Fruit fly (Drosophila melanogaster) whole organism, embryonic: Measurements from ENCODE around the gene Tango9.

Experiments used
- Ada2b ChIP-seq: fragments of 200-800 bp; sonication (Bioruptor generic); IDR thresholded peaks from 2 replicates; pipeline ENCODE4 v1.3.6; 2022; ENCODE audit warnings: missing biosample characterization, missing genetic modification characterization
- Atf-2 ChIP-seq: fragments of 200-800 bp; sonication (Bioruptor generic); optimal IDR thresholded peaks from 2 replicates; lab custom pipeline; 2016; ENCODE audit warnings: missing biosample characterization, missing genetic modification characterization
- Awh ChIP-seq: fragments of 200-800 bp; sonication (Bioruptor generic); IDR thresholded peaks from 2 replicates; pipeline ENCODE4, ENCODE4 v1.3.6; 2022; ENCODE audit warnings: missing biosample characterization, missing genetic modification characterization
- Bgb ChIP-seq: fragments of 200-800 bp; sonication (Bioruptor generic); IDR thresholded peaks from 2 replicates; pipeline ENCODE4 v1.3.6; 2022; ENCODE audit warnings: missing biosample characterization, missing genetic modification characterization; ENCODE audit not compliant: partially characterized antibody
- C15 ChIP-seq: fragments of 200-800 bp; sonication (Bioruptor generic); IDR thresholded peaks from 3 replicates; pipeline ENCODE4 v1.3.6; 2022; ENCODE audit warnings: missing biosample characterization, missing genetic modification characterization
- CG14965 ChIP-seq: fragments of 200-800 bp; sonication (Bioruptor generic); optimal IDR thresholded peaks from 2 replicates; lab custom pipeline; 2016; ENCODE audit warnings: missing biosample characterization, missing genetic modification characterization, borderline replicate concordance
- CG1529 ChIP-seq: fragments of 200-800 bp; sonication (Bioruptor generic); optimal IDR thresholded peaks from 3 replicates; lab custom pipeline; 2018; ENCODE audit warnings: missing biosample characterization, missing genetic modification characterization
- CG1832 ChIP-seq: fragments of 200-800 bp; sonication (Bioruptor generic); optimal IDR thresholded peaks from 2 replicates; lab custom pipeline; 2017; ENCODE audit warnings: missing biosample characterization, mild to moderate bottlenecking, missing genetic modification characterization, inconsistent platforms
- CG18476 ChIP-seq: fragments of 200-800 bp; sonication (Bioruptor generic); optimal IDR thresholded peaks from 2 replicates; lab custom pipeline; 2016; ENCODE audit warnings: missing biosample characterization, mild to moderate bottlenecking, missing genetic modification characterization
- CG31365 ChIP-seq: fragments of 200-800 bp; sonication (Bioruptor generic); optimal IDR thresholded peaks from 2 replicates; lab custom pipeline; 2018; ENCODE audit warnings: missing biosample characterization, mild to moderate bottlenecking, missing genetic modification characterization
- CG3163 ChIP-seq: fragments of 200-800 bp; sonication (Bioruptor generic); optimal IDR thresholded peaks from 3 replicates; lab custom pipeline; 2016; ENCODE audit warnings: missing biosample characterization, missing genetic modification characterization
- CG33557 ChIP-seq: fragments of 200-800 bp; sonication (Bioruptor generic); optimal IDR thresholded peaks from 2 replicates; lab custom pipeline; 2019; ENCODE audit warnings: missing biosample characterization, mild to moderate bottlenecking, missing genetic modification characterization, moderate library complexity
- CG34224 ChIP-seq: fragments of 200-800 bp; sonication (Bioruptor generic); IDR thresholded peaks from 3 replicates; pipeline ENCODE4 v1.3.6; 2022; ENCODE audit warnings: missing biosample characterization, missing genetic modification characterization; ENCODE audit not compliant: partially characterized antibody
- CG42726 ChIP-seq: fragments of 200-800 bp; sonication (Bioruptor generic); IDR thresholded peaks from 2 replicates; pipeline ENCODE4 v1.3.6; 2022; ENCODE audit warnings: missing biosample characterization, missing genetic modification characterization; ENCODE audit not compliant: partially characterized antibody
- CG5953 ChIP-seq: fragments of 200-800 bp; sonication (Bioruptor generic); IDR thresholded peaks from 2 replicates; pipeline ENCODE4 v1.3.6; 2022; ENCODE audit warnings: missing biosample characterization, missing genetic modification characterization
- CHES-1-like ChIP-seq: fragments of 200-800 bp; sonication (Bioruptor generic); optimal IDR thresholded peaks from 2 replicates; lab custom pipeline; 2016; ENCODE audit warnings: missing biosample characterization, missing genetic modification characterization
- Deaf1 ChIP-seq: fragments of 200-800 bp; optimal IDR thresholded peaks from 3 replicates; lab custom pipeline; 2019; ENCODE audit warnings: missing biosample characterization, mild to moderate bottlenecking, missing genetic modification characterization, moderate library complexity
- Dfd ChIP-seq, 2 experiments: fragments of >200 bp; optimal IDR thresholded peaks; 2 replicates each; lab custom pipeline; 2017; ENCODE audit warnings: missing biosample characterization in 2 of 2, missing genetic modification characterization in 2 of 2
- Dref ChIP-seq: fragments of 200-800 bp; sonication (Bioruptor generic); IDR thresholded peaks from 2 replicates; pipeline ENCODE4 v1.3.6; 2022; ENCODE audit warnings: missing biosample characterization, missing genetic modification characterization
- Drgx ChIP-seq: fragments of 200-800 bp; sonication (Bioruptor generic); IDR thresholded peaks from 2 replicates; pipeline ENCODE4 v1.3.6; 2022; ENCODE audit warnings: missing biosample characterization, missing genetic modification characterization
- E2f1 ChIP-seq: fragments of 200-800 bp; sonication (Bioruptor generic); IDR thresholded peaks from 2 replicates; pipeline ENCODE4 v1.3.6; 2022; ENCODE audit warnings: missing biosample characterization, missing genetic modification characterization
- GATAe ChIP-seq: fragments of 200-800 bp; sonication (Bioruptor generic); conservative IDR thresholded peaks from 2 replicates; pipeline ENCODE4 v1.3.6; 2022; ENCODE audit warnings: missing biosample characterization, missing genetic modification characterization
- HHEX ChIP-seq: fragments of 200-800 bp; sonication (Bioruptor generic); optimal IDR thresholded peaks from 3 replicates; lab custom pipeline; 2017; ENCODE audit warnings: missing biosample characterization, mild to moderate bottlenecking, missing genetic modification characterization, missing genetic modification reagents
- HLH4C ChIP-seq: fragments of 200-800 bp; sonication (Bioruptor generic); IDR thresholded peaks from 3 replicates; pipeline ENCODE4 v1.3.6; 2022; ENCODE audit warnings: missing biosample characterization, missing genetic modification characterization; ENCODE audit not compliant: partially characterized antibody
- HmgD ChIP-seq: fragments of 200-800 bp; sonication (Bioruptor generic); optimal IDR thresholded peaks from 3 replicates; lab custom pipeline; 2016; ENCODE audit warnings: missing biosample characterization, missing genetic modification characterization
- Lpt ChIP-seq: fragments of >200 bp; optimal IDR thresholded peaks from 2 replicates; lab custom pipeline; 2018; ENCODE audit warnings: missing biosample characterization, missing genetic modification characterization
- MBD-R2 ChIP-seq: fragments of 200-800 bp; sonication (Bioruptor generic); IDR thresholded peaks from 2 replicates; pipeline ENCODE4 v1.3.6; 2022; ENCODE audit warnings: missing biosample characterization, missing genetic modification characterization
- Ssrp ChIP-seq: fragments of 200-800 bp; sonication (Bioruptor generic); optimal IDR thresholded peaks from 2 replicates; lab custom pipeline; 2018; ENCODE audit warnings: missing biosample characterization, mild to moderate bottlenecking, missing genetic modification characterization, moderate library complexity
- ara ChIP-seq: fragments of 200-800 bp; sonication (Bioruptor generic); IDR thresholded peaks from 2 replicates; pipeline ENCODE4 v1.3.6; 2022; ENCODE audit warnings: missing biosample characterization, missing genetic modification characterization
- croc ChIP-seq: fragments of 200-800 bp; sonication (Bioruptor generic); conservative IDR thresholded peaks from 3 replicates; pipeline ENCODE4 v1.3.6; 2022; ENCODE audit warnings: missing biosample characterization, missing genetic modification characterization
- dimm ChIP-seq: fragments of 200-800 bp; sonication (Bioruptor generic); IDR thresholded peaks from 2 replicates; pipeline ENCODE4 v1.3.6; 2022; ENCODE audit warnings: missing biosample characterization, missing genetic modification characterization
- fd3F ChIP-seq: fragments of 200-800 bp; sonication (Bioruptor generic); optimal IDR thresholded peaks from 2 replicates; lab custom pipeline; 2018; ENCODE audit warnings: missing biosample characterization, mild to moderate bottlenecking, missing genetic modification characterization, moderate library complexity
- fu2 ChIP-seq: fragments of 200-800 bp; sonication (Bioruptor generic); optimal IDR thresholded peaks from 2 replicates; lab custom pipeline; 2016; ENCODE audit warnings: missing biosample characterization, missing genetic modification characterization
- grau ChIP-seq: fragments of 200-800 bp; optimal IDR thresholded peaks from 3 replicates; lab custom pipeline; 2019; ENCODE audit warnings: missing biosample characterization, mild to moderate bottlenecking, missing genetic modification characterization, moderate library complexity
- hb ChIP-seq: fragments of 200-800 bp; sonication (Bioruptor generic); IDR thresholded peaks from 3 replicates; pipeline ENCODE4 v1.3.6; 2022; ENCODE audit warnings: missing biosample characterization, missing genetic modification characterization; ENCODE audit not compliant: partially characterized antibody
- inv ChIP-seq: fragments of 200-800 bp; sonication (Bioruptor generic); IDR thresholded peaks from 2 replicates; pipeline ENCODE4 v1.3.6; 2022; ENCODE audit warnings: missing biosample characterization, missing genetic modification characterization; ENCODE audit not compliant: partially characterized antibody
- klu ChIP-seq: fragments of 200-800 bp; sonication (Bioruptor generic); IDR thresholded peaks from 2 replicates; pipeline ENCODE4 v1.3.6; 2022; ENCODE audit warnings: missing biosample characterization, missing genetic modification characterization
- lab ChIP-seq: fragments of 200-800 bp; sonication (Bioruptor generic); optimal IDR thresholded peaks from 3 replicates; lab custom pipeline; 2017; ENCODE audit warnings: missing biosample characterization, missing genetic modification characterization, mild to moderate bottlenecking, moderate library complexity, missing genetic modification reagents
- nom ChIP-seq: fragments of 200-800 bp; sonication (Bioruptor generic); optimal IDR thresholded peaks from 2 replicates; lab custom pipeline; 2017; ENCODE audit warnings: missing biosample characterization, missing genetic modification characterization, mild to moderate bottlenecking, moderate library complexity, missing genetic modification reagents
- otp ChIP-seq: fragments of 200-800 bp; sonication (Bioruptor generic); IDR thresholded peaks from 3 replicates; pipeline ENCODE4, ENCODE4 v1.3.6; 2022; ENCODE audit warnings: missing biosample characterization, missing genetic modification characterization
- phol ChIP-seq: fragments of 200-800 bp; sonication (Bioruptor generic); optimal IDR thresholded peaks from 3 replicates; lab custom pipeline; 2018; ENCODE audit warnings: missing biosample characterization, mild to moderate bottlenecking, missing genetic modification characterization, moderate library complexity
- prd ChIP-seq, 3 experiments: fragments of >200 bp in 2 of 3; fragments of 200-800 bp in 1 of 3; sonication (Bioruptor generic) in 1 of 3; optimal IDR thresholded peaks in 2 of 3; IDR thresholded peaks in 1 of 3; 2 replicates in 2 of 3; 3 replicates in 1 of 3; pipeline versions ENCODE4 v1.3.6 to Lab custom; 2017 to 2022; ENCODE audit warnings: missing biosample characterization in 1 of 3, missing genetic modification characterization in 1 of 3
- ranshi ChIP-seq: fragments of 200-800 bp; sonication (Bioruptor generic); IDR thresholded peaks from 2 replicates; pipeline ENCODE4 v1.3.6; 2022; ENCODE audit warnings: missing biosample characterization, missing genetic modification characterization
- repo ChIP-seq: fragments of 200-800 bp; sonication (Bioruptor generic); optimal IDR thresholded peaks from 2 replicates; lab custom pipeline; 2016; ENCODE audit warnings: missing biosample characterization, missing genetic modification characterization
- row ChIP-seq: fragments of 200-800 bp; sonication (Bioruptor generic); IDR thresholded peaks from 3 replicates; pipeline ENCODE4 v1.3.6; 2022; ENCODE audit warnings: missing biosample characterization, missing genetic modification characterization
- sens-2 ChIP-seq: fragments of 200-800 bp; sonication (Bioruptor generic); IDR thresholded peaks from 2 replicates; pipeline ENCODE4 v1.3.6; 2022; ENCODE audit warnings: missing biosample characterization, missing genetic modification characterization
- twi ChIP-seq: fragments of 200-800 bp; optimal IDR thresholded peaks from 2 replicates; lab custom pipeline; 2019; ENCODE audit warnings: missing biosample characterization, mild to moderate bottlenecking, missing genetic modification characterization, moderate library complexity
- wek ChIP-seq: fragments of 200-800 bp; sonication (Bioruptor generic); optimal IDR thresholded peaks from 3 replicates; lab custom pipeline; 2018; ENCODE audit warnings: missing biosample characterization, mild to moderate bottlenecking, missing genetic modification characterization, moderate library complexity
- wor ChIP-seq: fragments of 200-800 bp; sonication (Bioruptor generic); IDR thresholded peaks from 2 replicates; pipeline ENCODE4 v1.3.6; 2022; ENCODE audit warnings: missing biosample characterization, missing genetic modification characterization
- z ChIP-seq: fragments of 200-800 bp; sonication (Bioruptor generic); IDR thresholded peaks from 3 replicates; pipeline ENCODE4 v1.3.6; 2022; ENCODE audit warnings: missing biosample characterization, missing genetic modification characterization

Gene Tango9

DNA sequence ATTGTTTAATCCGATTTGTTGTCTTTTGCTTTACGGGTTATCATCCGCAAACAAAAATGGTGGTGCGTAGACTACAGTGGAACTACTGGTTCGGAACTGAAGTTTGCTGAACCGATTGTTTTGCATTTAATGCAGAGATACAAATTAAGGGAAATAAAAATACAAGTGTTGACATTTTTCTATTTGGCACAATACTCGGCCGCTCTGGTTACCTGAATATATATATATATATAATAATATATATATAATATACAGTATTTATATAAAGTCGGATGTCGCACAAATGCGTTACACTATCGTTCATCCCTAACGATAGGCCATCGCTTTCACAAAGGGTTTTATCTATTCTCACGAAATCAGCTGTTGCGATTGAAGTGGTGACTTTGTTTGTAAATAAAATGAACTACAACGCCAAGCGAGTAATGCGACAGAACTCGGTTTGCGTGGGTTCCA lies 42.1 kb upstream of the Tango9 start, which contains the start of the genes DCAF12 and Spt3 (continued):
- peak; percentile 93 for TF ChIP-seq HLH4C (GFP tag; lab: Robert Waterston, UW)
- no peak for TF ChIP-seq prd (optimal IDR thresholded peaks at IDR 0.05; lab: Kevin White, UChicago)
- TF ChIP-seq prd (GFP tag; IDR thresholded peaks at IDR 0.05; lab: Robert Waterston, UW): peak; percentile 69; the same call in 2 of the 3 replicates
- no peak for TF ChIP-seq C15 (GFP tag; lab: Robert Waterston, UW)
- TF ChIP-seq Bgb (GFP tag; lab: Robert Waterston, UW): peak; percentile 91
- no peak for TF ChIP-seq CG1832 (GFP tag; lab: Kevin White, UChicago)
- TF ChIP-seq repo (GFP tag; lab: Kevin White, UChicago): no peak
- TF ChIP-seq Dfd (GFP tag; optimal IDR thresholded peaks at IDR 0.05; lab: Kevin White, UChicago): no peak
- no peak for TF ChIP-seq Atf-2 (GFP tag; lab: Kevin White, UChicago)
- no peak for TF ChIP-seq Awh (GFP tag; lab: Robert Waterston, UW)
- TF ChIP-seq CG42726: peak; percentile 63
- TF ChIP-seq CG33557 (GFP tag; lab: Kevin White, UChicago): peak; percentile 61
- no peak; the same call in 1 of the 2 replicates for TF ChIP-seq ranshi
- no peak for TF ChIP-seq klu (GFP tag; lab: Robert Waterston, UW)
- peak; percentile 79 for TF ChIP-seq grau (tag; lab: Kevin White, UChicago)
- 0 out of 2 replicates have a peak, but pooled peaks have one; percentile 25 for TF ChIP-seq Dref (GFP tag; lab: Robert Waterston, UW)
- TF ChIP-seq MBD-R2 (GFP tag; lab: Robert Waterston, UW): peak; percentile 92
- peak; percentile 97 for TF ChIP-seq row (GFP tag; lab: Robert Waterston, UW)
- TF ChIP-seq CG18476: no peak
- TF ChIP-seq CG1529 (GFP tag; lab: Kevin White, UChicago): no peak
- TF ChIP-seq otp: no peak
- no peak for TF ChIP-seq CG14965 (GFP tag; lab: Kevin White, UChicago)
- TF ChIP-seq Ssrp: peak; percentile 44
- TF ChIP-seq HmgD (GFP tag; lab: Kevin White, UChicago): no peak
- TF ChIP-seq z (GFP tag; lab: Robert Waterston, UW): no peak
- TF ChIP-seq CG5953 (GFP tag; lab: Robert Waterston, UW): no peak
- TF ChIP-seq CG3163 (GFP tag; lab: Kevin White, UChicago): no peak
- TF ChIP-seq sens-2: no peak
- TF ChIP-seq GATAe (GFP tag; lab: Robert Waterston, UW): no peak
- TF ChIP-seq inv (GFP tag; lab: Robert Waterston, UW): peak; percentile 96
- TF ChIP-seq Deaf1 (tag; lab: Kevin White, UChicago): peak; percentile 36
- TF ChIP-seq ara: no peak
- no peak for TF ChIP-seq HHEX
- TF ChIP-seq fu2 (GFP tag; lab: Kevin White, UChicago): no peak
- peak; percentile 69 for TF ChIP-seq twi (tag; lab: Kevin White, UChicago)
- peak; percentile 94 for TF ChIP-seq hb (GFP tag; lab: Robert Waterston, UW)
- TF ChIP-seq wek (GFP tag; lab: Kevin White, UChicago): no peak
- peak; percentile 76 for TF ChIP-seq CG34224 (GFP tag; lab: Robert Waterston, UW)
- TF ChIP-seq fd3F: peak; percentile 22
- no peak for TF ChIP-seq Lpt
- TF ChIP-seq wor (GFP tag; lab: Robert Waterston, UW): no peak
- TF ChIP-seq Drgx (GFP tag; lab: Robert Waterston, UW): no peak
- no peak for TF ChIP-seq Ada2b (GFP tag; lab: Robert Waterston, UW)
- no peak for TF ChIP-seq dimm (GFP tag; lab: Robert Waterston, UW)
- TF ChIP-seq lab (GFP tag; lab: Kevin White, UChicago): peak; percentile 63
- TF ChIP-seq CHES-1-like: no peak
- no peak for TF ChIP-seq CG31365 (tag; lab: Kevin White, UChicago)
- peak; percentile 94 for TF ChIP-seq phol (tag; lab: Kevin White, UChicago)
- TF ChIP-seq E2f1 (GFP tag; lab: Robert Waterston, UW): peak; percentile 31; the same call in 1 of the 2 replicates
- TF ChIP-seq croc (GFP tag; lab: Robert Waterston, UW): peak; percentile 52; the same call in 2 of the 3 replicates
- no peak for TF ChIP-seq nom
